Worm (Caenorhabditis elegans): Measurements from ENCODE around the gene mpz-6.

mpz-6 gene

ce11 chrII:9441838-9442237 lies 34.9 kb upstream of the mpz-6 start, which contains the start of gene chil-16:
chil-16 (minus strand) TSS chrII:9441938.
- TF ChIP-seq repo-1 (tag; optimal IDR thresholded peaks at IDR 0.05): no peak

ce11 chrII:9440060-9440459 lies 33.1 kb upstream of the mpz-6 start, which contains the start of gene chil-17:
chil-17 (minus strand) TSS chrII:9440160.
- TF ChIP-seq B0035.1 (tag; optimal IDR thresholded peaks at IDR 0.05) (no peak), hsf-1 (GFP tag; IDR thresholded peaks at IDR 0.05) (no peak), let-607 (tag; optimal IDR thresholded peaks at IDR 0.05) (no peak), nfyb-1 (GFP tag; IDR thresholded peaks at IDR 0.05) (no peak), mel-28 (tag; optimal IDR thresholded peaks at IDR 0.05; ENCODE audit: borderline replicate concordance) (no peak), lin-54 (GFP tag; optimal IDR thresholded peaks at IDR 0.05) (no peak), sptf-2 (GFP tag; optimal IDR thresholded peaks at IDR 0.05) (no peak), F57C9.4 (tag; optimal IDR thresholded peaks at IDR 0.05) (no peak), bed-1 (GFP tag; IDR thresholded peaks at IDR 0.05) (no peak)

ce11 chrII:9438853-9439252 lies 31.9 kb upstream of the mpz-6 start:
- TF ChIP-seq athp-1 (tag; optimal IDR thresholded peaks at IDR 0.05) (no peak), sdz-38 (tag; optimal IDR thresholded peaks at IDR 0.05) (no peak), C06A6.2 (GFP tag; conservative IDR thresholded peaks at IDR 0.05) (no peak), mel-28 (tag; optimal IDR thresholded peaks at IDR 0.05; ENCODE audit: borderline replicate concordance) (no peak), hsf-1 (GFP tag; IDR thresholded peaks at IDR 0.05) (no peak), ceh-79 (tag; optimal IDR thresholded peaks at IDR 0.05) (no peak), nhr-80 (tag; optimal IDR thresholded peaks at IDR 0.05) (no peak), sea-2 (GFP tag; IDR thresholded peaks at IDR 0.05) (no peak), ceh-27 (GFP tag; optimal IDR thresholded peaks at IDR 0.05) (no peak), B0035.1 (tag; optimal IDR thresholded peaks at IDR 0.05) (no peak), egl-18 (GFP tag; IDR thresholded peaks at IDR 0.05) (no peak), Y56A3A.18 (GFP tag; IDR thresholded peaks at IDR 0.05) (no peak), sptf-2 (GFP tag; optimal IDR thresholded peaks at IDR 0.05) (no peak), madf-6 (GFP tag; IDR thresholded peaks at IDR 0.05) (no peak), nhr-27 (tag; optimal IDR thresholded peaks at IDR 0.05) (no peak), lin-40 (tag; optimal IDR thresholded peaks at IDR 0.05) (no peak), ztf-26 (tag; optimal IDR thresholded peaks at IDR 0.05) (no peak), attf-5 (GFP tag; optimal IDR thresholded peaks at IDR 0.05) (no peak)

ce11 chrII:9438227-9438626 lies 31.3 kb upstream of the mpz-6 start, which contains the start of gene chil-13:
chil-13 (minus strand) TSS chrII:9438327.
- TF ChIP-seq akir-1 (GFP tag; optimal IDR thresholded peaks at IDR 0.05) (no peak), F57A8.1 (GFP tag; optimal IDR thresholded peaks at IDR 0.05) (no peak), atf-7 (tag; optimal IDR thresholded peaks at IDR 0.05) (no peak), mcd-1 (GFP tag; IDR thresholded peaks at IDR 0.05) (no peak), ztf-6 (GFP tag; IDR thresholded peaks at IDR 0.05) (no peak), F23B12.7 (tag; optimal IDR thresholded peaks at IDR 0.05; ENCODE audit: insufficient read depth) (no peak), ceh-91 (GFP tag; IDR thresholded peaks at IDR 0.05) (no peak), cebp-1 (GFP tag; IDR thresholded peaks at IDR 0.05) (no peak), cebp-1 (tag; optimal IDR thresholded peaks at IDR 0.05) (no peak), aptf-3 (GFP tag; IDR thresholded peaks at IDR 0.05) (no peak), cebp-2 (GFP tag; IDR thresholded peaks at IDR 0.05) (no peak), sea-2 (GFP tag; IDR thresholded peaks at IDR 0.05) (no peak)

Data from whole organism, young adult.